Worm (Caenorhabditis elegans) whole organism, L1 larva: Measurements from ENCODE around the gene T01G6.10.

Experiments used
- C04F5.9 ChIP-seq: sonication (generic microtip); optimal IDR thresholded peaks from 2 replicates; lab custom pipeline; 2016; ENCODE audit warnings: missing genetic modification characterization, missing compliant biosample characterization
- C16A3.4 ChIP-seq: fragments of 150-350 bp; optimal IDR thresholded peaks from 2 replicates; lab custom pipeline; 2014; ENCODE audit warnings: missing biosample characterization, missing genetic modification characterization
- F16B12.6 ChIP-seq: fragments of 150-350 bp; optimal IDR thresholded peaks from 2 replicates; lab custom pipeline; 2014; ENCODE audit warnings: missing biosample characterization, missing genetic modification characterization
- Y116A8C.19 ChIP-seq: sonication (generic microtip); optimal IDR thresholded peaks from 2 replicates; lab custom pipeline; 2016; ENCODE audit warnings: missing compliant biosample characterization, missing genetic modification characterization, borderline replicate concordance
- aha-1 ChIP-seq: fragments of 150-350 bp; optimal IDR thresholded peaks from 2 replicates; lab custom pipeline; 2014; ENCODE audit warnings: missing biosample characterization, missing genetic modification characterization
- alr-1 ChIP-seq: fragments of 200-800 bp; sonication (Bioruptor generic); optimal IDR thresholded peaks from 2 replicates; lab custom pipeline; 2018; ENCODE audit warnings: borderline replicate concordance, mild to moderate bottlenecking, missing genetic modification characterization, missing compliant biosample characterization
- ama-1 ChIP-seq: fragments of 150-350 bp; optimal IDR thresholded peaks from 2 replicates; lab custom pipeline; 2014
- blmp-1 ChIP-seq: fragments of 150-350 bp; optimal IDR thresholded peaks from 2 replicates; lab custom pipeline; 2014; ENCODE audit warnings: missing biosample characterization, missing genetic modification characterization
- ceh-63 ChIP-seq: fragments of 200-800 bp; sonication (Bioruptor generic); optimal IDR thresholded peaks from 2 replicates; lab custom pipeline; 2018; ENCODE audit warnings: mild to moderate bottlenecking, missing genetic modification characterization, missing compliant biosample characterization
- ceh-8 ChIP-seq: fragments of 200-800 bp; sonication (Bioruptor generic); optimal IDR thresholded peaks from 2 replicates; lab custom pipeline; 2018; ENCODE audit warnings: mild to moderate bottlenecking, missing genetic modification characterization, moderate library complexity, missing compliant biosample characterization
- ceh-82 ChIP-seq, 3 experiments: fragments of 150-350 bp in 1 of 3; sonication (generic microtip) in 2 of 3; optimal IDR thresholded peaks; 2 replicates each; lab custom pipeline; 2014 to 2017; ENCODE audit warnings: missing biosample characterization in 3 of 3, missing genetic modification characterization in 3 of 3
- ceh-88 ChIP-seq: fragments of 200-800 bp; sonication (Bioruptor generic); IDR thresholded peaks from 2 replicates; pipeline ENCODE4 v1.3.6; 2022; ENCODE audit warnings: missing genetic modification characterization, missing compliant biosample characterization
- ceh-90 ChIP-seq: sonication (generic microtip); optimal IDR thresholded peaks from 2 replicates; lab custom pipeline; 2016; ENCODE audit warnings: missing genetic modification characterization, missing compliant biosample characterization
- ces-1 ChIP-seq: fragments of 150-350 bp; optimal IDR thresholded peaks from 2 replicates; lab custom pipeline; 2014; ENCODE audit warnings: missing biosample characterization, missing genetic modification reagents, missing genetic modification characterization
- dsc-1 ChIP-seq: sonication (generic microtip); optimal IDR thresholded peaks from 2 replicates; lab custom pipeline; 2016; ENCODE audit warnings: mild to moderate bottlenecking, missing genetic modification characterization, missing compliant biosample characterization
- egl-27 ChIP-seq, 2 experiments: fragments of 150-350 bp in 1 of 2; sonication (generic microtip); optimal IDR thresholded peaks; 3 replicates each; lab custom pipeline; 2017 to 2018; ENCODE audit warnings: missing biosample characterization in 2 of 2, missing genetic modification characterization in 2 of 2, missing genetic modification reagents in 2 of 2
- elt-3 ChIP-seq, 6 experiments: fragments of 150-350 bp in 1 of 6; sonication (generic microtip); optimal IDR thresholded peaks; 2 replicates each; lab custom pipeline; 2017 to 2018; ENCODE audit warnings: missing biosample characterization in 6 of 6, missing genetic modification characterization in 6 of 6, inconsistent platforms in 1 of 6
- fkh-10 ChIP-seq: sonication (generic microtip); optimal IDR thresholded peaks from 2 replicates; lab custom pipeline; 2017; ENCODE audit warnings: missing biosample characterization, missing genetic modification reagents, missing genetic modification characterization
- fkh-4 ChIP-seq: sonication (generic microtip); optimal IDR thresholded peaks from 2 replicates; lab custom pipeline; 2016; ENCODE audit warnings: missing compliant biosample characterization, missing genetic modification characterization, borderline replicate concordance
- fkh-8 ChIP-seq: sonication (generic microtip); optimal IDR thresholded peaks from 2 replicates; lab custom pipeline; 2016; ENCODE audit warnings: mild to moderate bottlenecking, missing genetic modification characterization, missing compliant biosample characterization
- grh-1 ChIP-seq: fragments of 200-800 bp; sonication (Bioruptor generic); IDR thresholded peaks from 2 replicates; pipeline ENCODE4 v1.3.6; 2022; ENCODE audit warnings: missing genetic modification reagents, missing genetic modification characterization, missing compliant biosample characterization
- lin-13 ChIP-seq: fragments of 150-350 bp; optimal IDR thresholded peaks from 2 replicates; lab custom pipeline; 2014; ENCODE audit warnings: missing biosample characterization, missing genetic modification reagents, missing genetic modification characterization
- lin-35 ChIP-seq, 2 experiments: fragments of 150-350 bp; optimal IDR thresholded peaks; 2 replicates each; lab custom pipeline; 2014; ENCODE audit warnings: missing biosample characterization in 2 of 2, missing genetic modification characterization in 2 of 2, missing genetic modification reagents in 2 of 2
- lsy-2 ChIP-seq, 2 experiments: fragments of 150-350 bp; optimal IDR thresholded peaks; 2 replicates each; lab custom pipeline; 2014; ENCODE audit warnings: missing biosample characterization in 2 of 2, missing genetic modification characterization in 2 of 2
- mab-9 ChIP-seq: fragments of 200-800 bp; sonication (Bioruptor generic); IDR thresholded peaks from 2 replicates; pipeline ENCODE4 v1.3.6; 2022; ENCODE audit warnings: missing genetic modification reagents, missing genetic modification characterization, missing compliant biosample characterization
- mdl-1 ChIP-seq, 2 experiments: fragments of 150-350 bp; optimal IDR thresholded peaks; 2 replicates each; lab custom pipeline; 2014 to 2017; ENCODE audit warnings: missing biosample characterization in 2 of 2, missing genetic modification characterization in 2 of 2, inconsistent platforms in 1 of 2
- mep-1 ChIP-seq: fragments of 150-350 bp; optimal IDR thresholded peaks from 2 replicates; lab custom pipeline; 2014; ENCODE audit warnings: missing biosample characterization, missing genetic modification characterization
- nhr-11 ChIP-seq: fragments of 150-350 bp; optimal IDR thresholded peaks from 2 replicates; lab custom pipeline; 2014; ENCODE audit warnings: missing biosample characterization, missing genetic modification characterization
- nhr-12 ChIP-seq: sonication (generic microtip); optimal IDR thresholded peaks from 2 replicates; lab custom pipeline; 2017; ENCODE audit warnings: missing biosample characterization, missing genetic modification characterization
- nhr-19 ChIP-seq: fragments of 200-800 bp; sonication (Bioruptor generic); conservative IDR thresholded peaks from 2 replicates; pipeline ENCODE4 v1.3.6; 2022; ENCODE audit warnings: missing genetic modification characterization, missing compliant biosample characterization
- nhr-237 ChIP-seq: fragments of 150-350 bp; optimal IDR thresholded peaks from 2 replicates; lab custom pipeline; 2014; ENCODE audit warnings: missing biosample characterization, missing genetic modification characterization
- nhr-47 ChIP-seq: sonication (generic microtip); optimal IDR thresholded peaks from 2 replicates; lab custom pipeline; 2016; ENCODE audit warnings: mild to moderate bottlenecking, missing genetic modification characterization, moderate library complexity, missing compliant biosample characterization
- nhr-76 ChIP-seq: sonication (generic microtip); optimal IDR thresholded peaks from 2 replicates; lab custom pipeline; 2017; ENCODE audit warnings: missing biosample characterization, missing genetic modification characterization
- pqm-1 ChIP-seq: sonication (generic microtip); optimal IDR thresholded peaks from 3 replicates; lab custom pipeline; 2017; ENCODE audit warnings: missing biosample characterization, missing genetic modification characterization
- skn-1 ChIP-seq: fragments of 150-350 bp; optimal IDR thresholded peaks from 2 replicates; lab custom pipeline; 2014; ENCODE audit warnings: missing biosample characterization, missing genetic modification characterization
- tlp-1 ChIP-seq: fragments of 150-350 bp; optimal IDR thresholded peaks from 2 replicates; lab custom pipeline; 2014; ENCODE audit warnings: missing biosample characterization, missing genetic modification characterization
- unc-130 ChIP-seq: fragments of 150-350 bp; optimal IDR thresholded peaks from 2 replicates; lab custom pipeline; 2017; ENCODE audit warnings: missing biosample characterization, missing genetic modification characterization, inconsistent platforms
- unc-62 ChIP-seq: fragments of 150-350 bp; optimal IDR thresholded peaks from 2 replicates; lab custom pipeline; 2014; ENCODE audit warnings: missing biosample characterization, missing genetic modification reagents, missing genetic modification characterization
- unc-98 ChIP-seq: fragments of 200-800 bp; sonication (Bioruptor generic); IDR thresholded peaks from 2 replicates; pipeline ENCODE4 v1.3.6; 2022; ENCODE audit warnings: missing genetic modification characterization, missing compliant biosample characterization
- xbp-1 ChIP-seq: sonication (generic microtip); optimal IDR thresholded peaks from 2 replicates; lab custom pipeline; 2016; ENCODE audit warnings: missing genetic modification characterization, missing compliant biosample characterization
- zip-4 ChIP-seq: fragments of 200-800 bp; sonication (Bioruptor generic); optimal IDR thresholded peaks from 2 replicates; lab custom pipeline; 2018; ENCODE audit warnings: mild to moderate bottlenecking, missing genetic modification characterization, moderate library complexity, missing compliant biosample characterization
- ztf-11 ChIP-seq, 2 experiments: sonication (generic microtip); optimal IDR thresholded peaks; 2 replicates each; lab custom pipeline; 2016 to 2017; ENCODE audit warnings: missing genetic modification characterization in 2 of 2, missing biosample characterization in 1 of 2, missing compliant biosample characterization in 1 of 2

T01G6.10 gene

ce11 chrV:532046-532445, 29.0 kb upstream of the T01G6.10 start, which contains the start of gene nhr-58 (continued):
- TF ChIP-seq lin-35 (GFP tag; optimal IDR thresholded peaks at IDR 0.05; lab: Kevin White, UChicago) (peak in 1 of 2 experiments; percentile 59), ceh-90 (no peak), nhr-19 (GFP tag; lab: Robert Waterston, UW) (peak; percentile 58), pqm-1 (tag; lab: Kevin White, UChicago) (no peak), zip-4 (GFP tag; lab: Kevin White, UChicago) (no peak), ceh-8 (GFP tag; lab: Kevin White, UChicago) (no peak), xbp-1 (no peak), dsc-1 (tag; lab: Kevin White, UChicago) (no peak), aha-1 (tag; lab: Kevin White, UChicago) (no peak), unc-98 (GFP tag; lab: Robert Waterston, UW) (no peak), lsy-2 (tag; optimal IDR thresholded peaks at IDR 0.05; lab: Kevin White, UChicago) (no peak), ceh-82 (tag; optimal IDR thresholded peaks at IDR 0.05; lab: Kevin White, UChicago) (peak in 2 of 3 experiments; percentile 12 to 54), mdl-1 (tag; optimal IDR thresholded peaks at IDR 0.05; lab: Kevin White, UChicago) (peak in 1 of 2 experiments; percentile 71), nhr-11 (tag; lab: Kevin White, UChicago) (peak; percentile 59), nhr-237 (tag; lab: Kevin White, UChicago) (no peak), ceh-88 (GFP tag; lab: Robert Waterston, UW) (no peak), fkh-4 (tag; lab: Kevin White, UChicago) (no peak), fkh-8 (tag; lab: Kevin White, UChicago) (peak; percentile 75), C04F5.9 (no peak), ama-1 (no peak), ceh-63 (no peak), skn-1 (tag; lab: Kevin White, UChicago) (peak; percentile 43), F16B12.6 (no peak), C16A3.4 (tag; lab: Kevin White, UChicago) (peak; percentile 20), unc-62 (no peak), fkh-10 (GFP tag; lab: Kevin White, UChicago) (no peak), ztf-11 (tag; optimal IDR thresholded peaks at IDR 0.05; lab: Kevin White, UChicago) (no peak), nhr-47 (no peak), ces-1 (GFP tag; lab: Kevin White, UChicago) (no peak), grh-1 (GFP tag; lab: Robert Waterston, UW) (no peak), unc-130 (tag; lab: Kevin White, UChicago) (no peak), nhr-76 (tag; lab: Kevin White, UChicago) (no peak), blmp-1 (tag; lab: Kevin White, UChicago) (peak; percentile 90), mab-9 (GFP tag; lab: Robert Waterston, UW) (no peak), nhr-12 (tag; lab: Kevin White, UChicago) (no peak), elt-3 (tag; optimal IDR thresholded peaks at IDR 0.05; lab: Kevin White, UChicago) (peak in 2 of 6 experiments; percentile 18 to 29), lin-13 (GFP tag; lab: Kevin White, UChicago) (no peak), alr-1 (tag; lab: Kevin White, UChicago) (no peak), egl-27 (tag; optimal IDR thresholded peaks at IDR 0.05; lab: Kevin White, UChicago) (peak; percentile 70 to 83)

DNA sequence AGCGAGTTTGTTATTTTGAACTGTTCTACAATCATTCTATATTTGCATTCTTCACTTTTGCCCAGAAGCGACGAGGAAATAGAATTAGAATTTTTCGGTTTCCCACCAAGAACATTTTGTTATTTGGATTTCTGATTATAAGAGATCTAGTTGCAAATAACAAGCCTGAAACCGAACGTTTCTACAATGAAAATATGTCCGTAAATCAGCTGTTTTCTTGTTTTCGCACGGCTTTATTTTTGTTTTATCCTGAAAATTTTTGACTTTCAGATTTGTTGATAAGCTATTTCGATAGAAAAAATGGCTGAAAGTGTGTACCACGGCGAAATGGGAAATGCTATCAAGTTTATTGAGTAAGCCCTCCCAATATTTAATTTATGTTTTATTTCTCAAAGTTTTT, 24.6 kb upstream of the T01G6.10 start, which contains the start of gene srw-108:
TSS of gene srw-108 (plus strand) at position 301 of the 400 bp plus-strand sequence.
- TF ChIP-seq ceh-63 = no peak
- TF ChIP-seq ztf-11 (tag; optimal IDR thresholded peaks at IDR 0.05; lab: Kevin White, UChicago) = no peak
- no peak for TF ChIP-seq lsy-2 (tag; optimal IDR thresholded peaks at IDR 0.05; lab: Kevin White, UChicago)
- no peak for TF ChIP-seq F16B12.6
- no peak for TF ChIP-seq Y116A8C.19 (tag; lab: Kevin White, UChicago)
- TF ChIP-seq blmp-1 (tag; lab: Kevin White, UChicago) = no peak
- no peak for TF ChIP-seq dsc-1 (tag; lab: Kevin White, UChicago)
- no peak for TF ChIP-seq ceh-90
- no peak for TF ChIP-seq tlp-1 (tag; lab: Kevin White, UChicago)
- no peak for TF ChIP-seq mep-1
- TF ChIP-seq nhr-76 (tag; lab: Kevin White, UChicago) = no peak
